Fruit fly (Drosophila melanogaster) whole organism, prepupa: Measurements from ENCODE around the gene CG4069.

ENCODE experiments used
- Blimp-1 ChIP-seq: fragments of 200-800 bp; sonication (Bioruptor generic); optimal IDR thresholded peaks from 3 replicates; lab custom pipeline; 2017; ENCODE audit warnings: missing biosample characterization, missing genetic modification characterization, mild to moderate bottlenecking, moderate library complexity, missing genetic modification reagents
- CG10631 ChIP-seq: fragments of 200-800 bp; sonication (Bioruptor generic); optimal IDR thresholded peaks from 2 replicates; lab custom pipeline; 2016; ENCODE audit warnings: missing biosample characterization, missing genetic modification characterization
- CG10669 ChIP-seq: fragments of 200-800 bp; sonication (Bioruptor generic); optimal IDR thresholded peaks from 3 replicates; lab custom pipeline; 2018; ENCODE audit warnings: missing biosample characterization, mild to moderate bottlenecking, missing genetic modification characterization, moderate library complexity
- CG11294 ChIP-seq: fragments of 200-800 bp; sonication (Bioruptor generic); IDR thresholded peaks from 2 replicates; pipeline ENCODE4 v1.3.6; 2022; ENCODE audit warnings: missing biosample characterization, missing genetic modification characterization
- CG11762 ChIP-seq: fragments of 200-800 bp; sonication (Bioruptor generic); optimal IDR thresholded peaks from 3 replicates; lab custom pipeline; 2016; ENCODE audit warnings: missing biosample characterization, missing genetic modification characterization; ENCODE audit not compliant: insufficient read depth
- CG15336 ChIP-seq: fragments of 200-800 bp; sonication (Bioruptor generic); IDR thresholded peaks from 2 replicates; pipeline ENCODE4 v1.3.6; 2022; ENCODE audit warnings: missing biosample characterization, missing genetic modification characterization
- CG1621 ChIP-seq: fragments of 200-800 bp; sonication (Bioruptor generic); optimal IDR thresholded peaks from 3 replicates; lab custom pipeline; 2018; ENCODE audit warnings: missing biosample characterization, mild to moderate bottlenecking, missing genetic modification characterization
- CG3032 ChIP-seq: fragments of 200-800 bp; optimal IDR thresholded peaks from 2 replicates; lab custom pipeline; 2019; ENCODE audit warnings: missing biosample characterization, mild to moderate bottlenecking, missing genetic modification characterization, moderate library complexity
- CG31627 ChIP-seq: fragments of 200-800 bp; sonication (Bioruptor generic); optimal IDR thresholded peaks from 3 replicates; lab custom pipeline; 2016; ENCODE audit warnings: missing biosample characterization, missing genetic modification characterization
- CG34406 ChIP-seq: fragments of 200-800 bp; sonication (Bioruptor generic); optimal IDR thresholded peaks from 3 replicates; lab custom pipeline; 2016; ENCODE audit warnings: missing biosample characterization, missing genetic modification characterization
- CG3919 ChIP-seq: fragments of 200-800 bp; sonication (Bioruptor generic); optimal IDR thresholded peaks from 3 replicates; lab custom pipeline; 2016; ENCODE audit warnings: missing biosample characterization, missing genetic modification characterization
- CG4318 ChIP-seq: fragments of 200-800 bp; sonication (Bioruptor generic); optimal IDR thresholded peaks from 3 replicates; lab custom pipeline; 2017; ENCODE audit warnings: missing biosample characterization, mild to moderate bottlenecking, missing genetic modification characterization
- CG6163 ChIP-seq: fragments of 200-800 bp; sonication (Bioruptor generic); IDR thresholded peaks from 3 replicates; pipeline ENCODE4 v1.3.6; 2022; ENCODE audit warnings: missing biosample characterization, missing genetic modification characterization
- CG6276 ChIP-seq: fragments of 200-800 bp; sonication (Bioruptor generic); optimal IDR thresholded peaks from 2 replicates; lab custom pipeline; 2017; ENCODE audit warnings: missing biosample characterization, mild to moderate bottlenecking, missing genetic modification characterization
- CG6792 ChIP-seq: fragments of 200-800 bp; sonication (Bioruptor generic); optimal IDR thresholded peaks from 3 replicates; lab custom pipeline; 2016; ENCODE audit warnings: missing biosample characterization, missing genetic modification characterization
- CG6854 ChIP-seq: fragments of 200-800 bp; sonication (Bioruptor generic); optimal IDR thresholded peaks from 2 replicates; lab custom pipeline; 2017; ENCODE audit warnings: missing biosample characterization, mild to moderate bottlenecking, missing genetic modification characterization
- CG8119 ChIP-seq: fragments of 200-800 bp; sonication (Bioruptor generic); IDR thresholded peaks from 3 replicates; pipeline ENCODE4 v1.3.6; 2022; ENCODE audit warnings: missing biosample characterization, missing genetic modification characterization
- CG8632 ChIP-seq: fragments of 200-800 bp; sonication (Bioruptor generic); optimal IDR thresholded peaks from 3 replicates; lab custom pipeline; 2016; ENCODE audit warnings: missing biosample characterization, missing genetic modification characterization
- CG9139 ChIP-seq: fragments of 200-800 bp; sonication (Bioruptor generic); optimal IDR thresholded peaks from 3 replicates; lab custom pipeline; 2017; ENCODE audit warnings: missing biosample characterization, mild to moderate bottlenecking, missing genetic modification characterization
- Eip78C ChIP-seq: fragments of 200-800 bp; sonication (Bioruptor generic); peaks from one replicate; lab custom pipeline; 2016; ENCODE audit warnings: missing biosample characterization, missing genetic modification characterization
- Ets96B ChIP-seq: fragments of 200-800 bp; optimal IDR thresholded peaks from 2 replicates; lab custom pipeline; 2019; ENCODE audit warnings: missing biosample characterization, mild to moderate bottlenecking, missing genetic modification characterization, moderate library complexity
- Gug ChIP-seq: fragments of 200-800 bp; sonication (Bioruptor generic); IDR thresholded peaks from 2 replicates; pipeline ENCODE4 v1.3.6; 2022; ENCODE audit warnings: missing biosample characterization, missing genetic modification characterization
- Smox ChIP-seq: fragments of 200-800 bp; sonication (Bioruptor generic); optimal IDR thresholded peaks from 3 replicates; lab custom pipeline; 2016; ENCODE audit warnings: missing biosample characterization, missing genetic modification characterization
- Sox14 ChIP-seq: fragments of 200-800 bp; sonication (Bioruptor generic); optimal IDR thresholded peaks from 3 replicates; lab custom pipeline; 2016; ENCODE audit warnings: missing biosample characterization, missing genetic modification characterization
- achi ChIP-seq: fragments of 200-800 bp; sonication (Bioruptor generic); optimal IDR thresholded peaks from 3 replicates; lab custom pipeline; 2016; ENCODE audit warnings: missing biosample characterization, missing genetic modification characterization
- acj6 ChIP-seq: fragments of 200-800 bp; sonication (Bioruptor generic); optimal IDR thresholded peaks from 3 replicates; lab custom pipeline; 2016; ENCODE audit warnings: missing biosample characterization, missing genetic modification characterization
- dac ChIP-seq: fragments of 200-800 bp; sonication (Bioruptor generic); optimal IDR thresholded peaks from 2 replicates; lab custom pipeline; 2017; ENCODE audit warnings: missing biosample characterization, mild to moderate bottlenecking, missing genetic modification characterization
- dsx ChIP-seq: fragments of 200-800 bp; optimal IDR thresholded peaks from 3 replicates; lab custom pipeline; 2019; ENCODE audit warnings: missing biosample characterization, mild to moderate bottlenecking, missing genetic modification characterization, moderate library complexity; ENCODE audit not compliant: poor library complexity, severe bottlenecking
- eg ChIP-seq: fragments of 200-800 bp; sonication (Bioruptor generic); IDR thresholded peaks from 3 replicates; pipeline ENCODE4 v1.3.6; 2022; ENCODE audit warnings: missing biosample characterization, missing genetic modification characterization
- esn ChIP-seq: fragments of 200-800 bp; sonication (Bioruptor generic); optimal IDR thresholded peaks from 2 replicates; lab custom pipeline; 2016; ENCODE audit warnings: missing biosample characterization, mild to moderate bottlenecking, missing genetic modification characterization, moderate library complexity
- fd59A ChIP-seq: fragments of 200-800 bp; sonication (Bioruptor generic); optimal IDR thresholded peaks from 2 replicates; lab custom pipeline; 2017; ENCODE audit warnings: missing biosample characterization, mild to moderate bottlenecking, missing genetic modification characterization, missing genetic modification reagents
- fd85E ChIP-seq: fragments of 200-800 bp; sonication (Bioruptor generic); optimal IDR thresholded peaks from 3 replicates; lab custom pipeline; 2016; ENCODE audit warnings: missing biosample characterization, missing genetic modification characterization
- fkh ChIP-seq: fragments of 200-800 bp; sonication (Bioruptor generic); optimal IDR thresholded peaks from 3 replicates; lab custom pipeline; 2017; ENCODE audit warnings: missing biosample characterization, mild to moderate bottlenecking, missing genetic modification characterization, moderate library complexity
- lz ChIP-seq: fragments of 200-800 bp; sonication (Bioruptor generic); optimal IDR thresholded peaks from 3 replicates; lab custom pipeline; 2016; ENCODE audit warnings: missing biosample characterization, missing genetic modification characterization
- net ChIP-seq: fragments of 200-800 bp; sonication (Bioruptor generic); optimal IDR thresholded peaks from 3 replicates; lab custom pipeline; 2016; ENCODE audit warnings: missing biosample characterization, missing genetic modification characterization
- pdm3 ChIP-seq: fragments of 200-800 bp; sonication (Bioruptor generic); optimal IDR thresholded peaks from 3 replicates; lab custom pipeline; 2016; ENCODE audit warnings: missing biosample characterization, missing genetic modification characterization
- salr ChIP-seq, 2 experiments: fragments of 200-800 bp; sonication (Bioruptor generic); optimal IDR thresholded peaks; 3 replicates each; lab custom pipeline; 2016 to 2018; ENCODE audit warnings: missing biosample characterization in 2 of 2, missing genetic modification characterization in 2 of 2, mild to moderate bottlenecking in 1 of 2
- spab ChIP-seq: fragments of 200-800 bp; sonication (Bioruptor generic); optimal IDR thresholded peaks from 2 replicates; lab custom pipeline; 2017; ENCODE audit warnings: missing biosample characterization, mild to moderate bottlenecking, missing genetic modification characterization, missing genetic modification reagents
- ss ChIP-seq, 2 experiments: fragments of 200-800 bp; sonication (Bioruptor generic); optimal IDR thresholded peaks; 2 replicates in 1 of 2; 3 replicates in 1 of 2; lab custom pipeline; 2017 to 2018; ENCODE audit warnings: mild to moderate bottlenecking in 2 of 2, missing biosample characterization in 2 of 2, missing genetic modification characterization in 2 of 2, moderate library complexity in 1 of 2
- svp ChIP-seq: fragments of 200-800 bp; sonication (Bioruptor generic); peaks from one replicate; lab custom pipeline; 2016; ENCODE audit warnings: missing biosample characterization, missing genetic modification characterization
- topi ChIP-seq: fragments of 200-800 bp; sonication (Bioruptor generic); optimal IDR thresholded peaks from 3 replicates; lab custom pipeline; 2016; ENCODE audit warnings: missing biosample characterization, missing genetic modification characterization
- vri ChIP-seq: fragments of 200-800 bp; sonication (Bioruptor generic); optimal IDR thresholded peaks from 3 replicates; lab custom pipeline; 2016; ENCODE audit warnings: missing biosample characterization, mild to moderate bottlenecking, missing genetic modification characterization

The CG4069 gene

dm6 chr3L:12551671-12552070 lies 14.6 kb upstream of the CG4069 start (continued):
- TF ChIP-seq CG4318: peak; percentile 17
- TF ChIP-seq dac (GFP tag; lab: Kevin White, UChicago): peak; percentile 17
- peak; percentile 78 for TF ChIP-seq Ets96B (tag; lab: Kevin White, UChicago)
- TF ChIP-seq CG34406 (GFP tag; lab: Kevin White, UChicago): peak; percentile 69
- peak; percentile 65 to 73 for TF ChIP-seq ss (GFP tag; optimal IDR thresholded peaks at IDR 0.05; lab: Kevin White, UChicago)
- TF ChIP-seq CG8119 (GFP tag; lab: Robert Waterston, UW): peak; percentile 69
- TF ChIP-seq lz (GFP tag; lab: Kevin White, UChicago): peak; percentile 78
- peak; percentile 79 for TF ChIP-seq spab (GFP tag; lab: Kevin White, UChicago)
- peak; percentile 80 for TF ChIP-seq eg (GFP tag; lab: Robert Waterston, UW)
- TF ChIP-seq CG8632 (GFP tag; lab: Kevin White, UChicago): peak; percentile 63
- TF ChIP-seq Blimp-1 (GFP tag; lab: Kevin White, UChicago): peak; percentile 10
- TF ChIP-seq CG6163 (GFP tag; lab: Robert Waterston, UW): peak; percentile 90

dm6 chr3L:12549471-12549870 lies 12.4 kb upstream of the CG4069 start:
- no peak for TF ChIP-seq achi (GFP tag; lab: Kevin White, UChicago)
- TF ChIP-seq CG9139: no peak
- no peak for TF ChIP-seq CG6854 (GFP tag; lab: Kevin White, UChicago)
- no peak for TF ChIP-seq CG11294 (GFP tag; lab: Robert Waterston, UW)
- no peak for TF ChIP-seq spab (GFP tag; lab: Kevin White, UChicago)
- TF ChIP-seq CG34406 (GFP tag; lab: Kevin White, UChicago): no peak
- TF ChIP-seq svp: peak; percentile 58
- TF ChIP-seq Eip78C (GFP tag; lab: Kevin White, UChicago): peak; percentile 74

- no peak for TF ChIP-seq salr (GFP tag; optimal IDR thresholded peaks at IDR 0.05; lab: Kevin White, UChicago)
- TF ChIP-seq CG3919 (GFP tag; lab: Kevin White, UChicago): no peak
- TF ChIP-seq esn (GFP tag; lab: Kevin White, UChicago): peak; percentile 2
- TF ChIP-seq svp: no peak
- no peak for TF ChIP-seq CG15336
- TF ChIP-seq dsx (GFP tag; lab: Kevin White, UChicago): peak; percentile 9
- TF ChIP-seq CG6854 (GFP tag; lab: Kevin White, UChicago): no peak
- peak; percentile 63 for TF ChIP-seq Eip78C (GFP tag; lab: Kevin White, UChicago)
- no peak for TF ChIP-seq Gug (GFP tag; lab: Robert Waterston, UW)
- no peak for TF ChIP-seq CG11762 (GFP tag; lab: Kevin White, UChicago)
- TF ChIP-seq CG1621: peak; percentile 51
- TF ChIP-seq, all 60 proteins: peak for 4
Observed at dm6 chr3L:12534318-12534717, 2.8 kb downstream of the CG4069 start, which contains the start of gene Pmm2. Gene Pmm2 (plus strand): TSS chr3L:12534590.

- TF ChIP-seq vri (GFP tag; lab: Kevin White, UChicago): no peak
- TF ChIP-seq svp: no peak
- TF ChIP-seq CG6276: no peak
- TF ChIP-seq CG10631: peak; percentile 79
- TF ChIP-seq CG15336: peak; percentile 43
- TF ChIP-seq Sox14 (GFP tag; lab: Kevin White, UChicago): no peak
- TF ChIP-seq CG11762 (GFP tag; lab: Kevin White, UChicago): peak; percentile 82
- TF ChIP-seq dsx (GFP tag; lab: Kevin White, UChicago): peak; percentile 88
- no peak for TF ChIP-seq net (GFP tag; lab: Kevin White, UChicago)
- no peak for TF ChIP-seq CG31627
- TF ChIP-seq pdm3: no peak
- TF ChIP-seq CG3032: peak; percentile 87
- TF ChIP-seq dac (GFP tag; lab: Kevin White, UChicago): no peak
- TF ChIP-seq fkh (GFP tag; lab: Kevin White, UChicago): peak; percentile 40
- no peak for TF ChIP-seq acj6
- TF ChIP-seq topi (GFP tag; lab: Kevin White, UChicago): peak; percentile 71
- TF ChIP-seq CG6792: peak; percentile 58
- peak; percentile 53 for TF ChIP-seq Blimp-1 (GFP tag; lab: Kevin White, UChicago)
- peak; percentile 42 for TF ChIP-seq CG1621
- TF ChIP-seq CG3919 (GFP tag; lab: Kevin White, UChicago): peak; percentile 89
- peak; percentile 20 for TF ChIP-seq esn (GFP tag; lab: Kevin White, UChicago)
- no peak for TF ChIP-seq CG10669 (GFP tag; lab: Kevin White, UChicago)
- TF ChIP-seq CG6163 (GFP tag; lab: Robert Waterston, UW): peak; percentile 95
- TF ChIP-seq fd85E (GFP tag; lab: Kevin White, UChicago): no peak
- no peak for TF ChIP-seq Smox (GFP tag; lab: Kevin White, UChicago)
- no peak for TF ChIP-seq fd59A (GFP tag; lab: Kevin White, UChicago)
Observed at dm6 chr3L:12533392-12534070, 3.6 kb downstream of the CG4069 start, which contains the start of the genes Tsf2 and CG34242. Gene Tsf2 (minus strand): TSS chr3L:12533724. Gene CG34242 (plus strand): TSS chr3L:12533996.
